Worm (Caenorhabditis elegans): ENCODE data around the gene npp-9.

Gene npp-9

ce11 chrIII:3382465-3382864 lies 21.8 kb downstream of the npp-9 start:
- TF ChIP-seq nhr-2 (tag; optimal IDR thresholded peaks at IDR 0.05), result no peak
- TF ChIP-seq pha-4 (tag; optimal IDR thresholded peaks at IDR 0.05), result no peak
- no peak for TF ChIP-seq elt-1 (tag; optimal IDR thresholded peaks at IDR 0.05; ENCODE audit: borderline replicate concordance, insufficient read depth)
- no peak for TF ChIP-seq sem-2 (GFP tag; optimal IDR thresholded peaks at IDR 0.05)
- TF ChIP-seq zip-8 (tag; optimal IDR thresholded peaks at IDR 0.05), result no peak
- TF ChIP-seq elt-3 (tag; optimal IDR thresholded peaks at IDR 0.05), result no peak
- no peak for TF ChIP-seq drap-1 (GFP tag; optimal IDR thresholded peaks at IDR 0.05)
- TF ChIP-seq tbx-8 (GFP tag; optimal IDR thresholded peaks at IDR 0.05), result no peak
- TF ChIP-seq nhr-237 (tag; optimal IDR thresholded peaks at IDR 0.05), result no peak
- TF ChIP-seq flh-1 (GFP tag; optimal IDR thresholded peaks at IDR 0.05), result no peak
- no peak for TF ChIP-seq ham-2 (GFP tag; optimal IDR thresholded peaks at IDR 0.05)
- TF ChIP-seq nhr-76 (tag; optimal IDR thresholded peaks at IDR 0.05), result no peak
- TF ChIP-seq ces-1 (GFP tag; optimal IDR thresholded peaks at IDR 0.05), result no peak
- no peak for TF ChIP-seq nhr-28 (tag; optimal IDR thresholded peaks at IDR 0.05)
- no peak for TF ChIP-seq mls-2 (tag; optimal IDR thresholded peaks at IDR 0.05)
- TF ChIP-seq lin-32 (GFP tag; optimal IDR thresholded peaks at IDR 0.05), result no peak
- no peak for TF ChIP-seq ceh-43 (GFP tag; optimal IDR thresholded peaks at IDR 0.05)
- TF ChIP-seq ztf-11 (tag; optimal IDR thresholded peaks at IDR 0.05), result no peak
- TF ChIP-seq nhr-12 (tag; optimal IDR thresholded peaks at IDR 0.05), result no peak

DNA sequence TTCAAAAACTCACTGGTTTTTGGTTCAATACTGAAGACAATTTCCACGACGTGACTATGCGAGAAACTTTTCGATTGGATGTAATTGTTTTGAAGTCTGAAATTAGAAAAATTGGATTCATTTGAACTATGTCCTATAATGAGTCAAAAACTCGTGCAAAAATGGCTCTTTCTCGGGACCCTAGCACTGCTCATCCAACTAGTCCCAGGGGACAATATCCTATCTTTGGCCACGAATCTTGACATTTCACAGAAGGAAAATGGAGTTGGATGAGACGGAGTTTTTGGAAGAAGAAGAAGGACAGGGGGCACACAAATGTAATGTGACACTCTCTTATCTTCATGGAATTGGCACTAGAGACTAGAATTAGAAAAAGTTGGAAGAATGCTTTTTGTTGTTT lies 22.4 kb downstream of the npp-9 start:
- TF ChIP-seq elt-1 (tag; optimal IDR thresholded peaks at IDR 0.05; ENCODE audit: borderline replicate concordance, insufficient read depth), result no peak
- TF ChIP-seq nhr-237 (tag; optimal IDR thresholded peaks at IDR 0.05), result no peak
- TF ChIP-seq lin-13 (tag; optimal IDR thresholded peaks at IDR 0.05), result no peak
- no peak for TF ChIP-seq hlh-1 (tag; optimal IDR thresholded peaks at IDR 0.05)
- no peak for TF ChIP-seq mls-2 (tag; optimal IDR thresholded peaks at IDR 0.05)
- TF ChIP-seq unc-62 (GFP tag; optimal IDR thresholded peaks at IDR 0.05), result no peak
- no peak for TF ChIP-seq ham-2 (GFP tag; optimal IDR thresholded peaks at IDR 0.05)
- no peak for TF ChIP-seq ceh-43 (GFP tag; optimal IDR thresholded peaks at IDR 0.05)
- TF ChIP-seq unc-120 (tag; optimal IDR thresholded peaks at IDR 0.05; ENCODE audit: poor library complexity, severe bottlenecking), result no peak
- no peak for TF ChIP-seq ceh-83 (GFP tag; optimal IDR thresholded peaks at IDR 0.05)
- TF ChIP-seq tbx-8 (GFP tag; optimal IDR thresholded peaks at IDR 0.05), result no peak
- no peak for TF ChIP-seq bed-3 (GFP tag; optimal IDR thresholded peaks at IDR 0.05)
- no peak for TF ChIP-seq drap-1 (GFP tag; optimal IDR thresholded peaks at IDR 0.05)
- TF ChIP-seq mab-5 (tag; optimal IDR thresholded peaks at IDR 0.05), result no peak
- TF ChIP-seq unc-39 (tag; optimal IDR thresholded peaks at IDR 0.05), result no peak
- no peak for TF ChIP-seq nhr-76 (tag; optimal IDR thresholded peaks at IDR 0.05)

DNA sequence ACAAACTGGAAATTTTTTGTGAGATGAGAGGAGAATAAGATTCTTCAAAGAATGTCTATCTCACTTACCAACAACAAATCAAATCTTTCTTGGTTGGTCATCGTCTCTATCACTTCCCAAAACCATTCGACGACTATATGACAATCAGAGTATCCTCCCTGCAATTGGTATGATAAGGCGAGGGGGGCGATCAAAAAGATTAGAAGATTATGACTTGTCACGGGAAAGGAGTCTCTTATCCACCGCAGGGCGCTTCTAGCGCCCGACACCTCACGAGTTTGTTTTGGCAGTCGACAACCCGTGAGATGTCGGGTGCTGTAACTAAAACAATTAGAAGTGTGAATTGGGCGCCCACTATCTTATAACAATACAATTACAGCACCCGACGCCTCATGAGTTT lies 26.6 kb downstream of the npp-9 start:
- no peak for TF ChIP-seq mab-5 (tag; optimal IDR thresholded peaks at IDR 0.05)
- TF ChIP-seq sem-2 (GFP tag; optimal IDR thresholded peaks at IDR 0.05), result no peak
- TF ChIP-seq bed-3 (GFP tag; optimal IDR thresholded peaks at IDR 0.05), result no peak
- no peak for TF ChIP-seq mls-2 (tag; optimal IDR thresholded peaks at IDR 0.05)
- no peak for TF ChIP-seq lin-13 (tag; optimal IDR thresholded peaks at IDR 0.05)

ce11 chrIII:3377134-3377533 lies 27.1 kb downstream of the npp-9 start:
- TF ChIP-seq snpc-4 (tag; optimal IDR thresholded peaks at IDR 0.05), result no peak
- peak; percentile 100 for TF ChIP-seq zip-8 (tag; optimal IDR thresholded peaks at IDR 0.05)

DNA sequence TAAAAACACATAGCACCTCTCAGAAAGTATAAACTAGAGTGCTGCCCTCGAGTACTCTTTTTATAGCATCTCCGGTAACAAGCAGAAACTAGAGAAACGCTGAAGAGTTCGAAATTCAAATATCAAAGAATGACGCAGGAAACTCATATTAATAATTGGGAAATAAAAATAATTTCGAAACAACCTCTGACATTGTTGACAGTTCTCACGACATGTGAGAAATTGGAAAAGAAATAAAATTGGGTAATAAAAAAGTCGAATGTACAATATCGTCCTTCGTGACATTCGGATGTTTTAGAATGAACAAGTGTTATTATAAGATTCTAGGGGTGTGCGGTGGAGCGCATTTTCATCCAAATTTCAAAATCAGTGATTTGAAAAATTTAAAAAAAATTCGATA lies 32.0 kb downstream of the npp-9 start:
- TF ChIP-seq M03D4.4 (tag; optimal IDR thresholded peaks at IDR 0.05), result no peak
- no peak for TF ChIP-seq ztf-11 (tag; optimal IDR thresholded peaks at IDR 0.05)
- TF ChIP-seq elt-1 (tag; optimal IDR thresholded peaks at IDR 0.05; ENCODE audit: borderline replicate concordance, insufficient read depth), result no peak
- no peak for TF ChIP-seq bed-3 (GFP tag; optimal IDR thresholded peaks at IDR 0.05)
- no peak for TF ChIP-seq mep-1 (tag; optimal IDR thresholded peaks at IDR 0.05)
- no peak for TF ChIP-seq lin-13 (tag; optimal IDR thresholded peaks at IDR 0.05)

- no peak for TF ChIP-seq lsy-2 (tag; optimal IDR thresholded peaks at IDR 0.05)
Measured at ce11 chrIII:3370770-3371169, 33.5 kb downstream of the npp-9 start.
